Fruit fly (Drosophila melanogaster) S2 (cell line): ENCODE measurements around the gene NP15.6.

Experiments used
- CG8478 ChIP-seq: fragments of >200 bp; optimal IDR thresholded peaks from 2 replicates; lab custom pipeline; 2018
- CTCF ChIP-seq, 2 experiments: fragments of >200 bp; optimal IDR thresholded peaks; 2 replicates each; lab custom pipeline; 2018

DNA sequence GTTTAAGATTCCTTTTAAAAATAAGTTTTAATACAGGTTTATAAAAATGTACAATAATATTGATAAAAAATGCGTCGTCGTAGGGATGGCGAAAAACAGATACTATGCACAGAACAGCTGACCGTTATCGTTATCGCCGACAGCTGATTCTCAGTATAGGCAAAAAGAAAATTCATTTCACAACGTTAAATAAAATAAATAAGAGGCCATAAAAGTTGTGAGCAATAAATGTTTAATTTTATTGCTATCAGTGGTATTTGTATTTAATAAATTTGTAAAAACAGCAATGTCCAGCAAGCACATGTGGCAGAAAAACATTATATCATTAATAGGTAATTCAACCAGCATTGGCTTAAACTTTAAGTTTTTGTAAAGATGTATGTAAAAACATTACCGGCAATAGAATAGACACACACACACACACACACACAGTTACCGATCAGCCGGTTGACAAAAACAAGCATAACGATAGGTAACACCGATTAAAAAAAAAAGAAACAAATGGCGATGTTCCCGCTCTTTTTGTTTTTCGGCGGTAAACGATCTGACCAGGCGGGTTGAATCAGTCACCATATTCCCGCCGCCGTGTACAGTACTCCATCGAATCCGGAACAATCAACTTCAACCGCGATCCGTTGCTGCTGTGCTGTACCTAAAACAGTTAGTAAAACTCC lies 46.2 kb upstream of the NP15.6 start, which contains the start of the genes dnk and Smu1:
- TF ChIP-seq CG8478, result no peak
- TF ChIP-seq CTCF (optimal IDR thresholded peaks at IDR 0.05; lab: Kevin White, UChicago), result no peak
